Worm (Caenorhabditis elegans) whole organism, L4/young adult: Measurements from ENCODE around the gene cyl-1.

Experiments
- dao-5 ChIP-seq: sonication (generic microtip); optimal IDR thresholded peaks from 2 replicates; lab custom pipeline; 2016; ENCODE audit warnings: missing genotype, missing genetic modification characterization, moderate library complexity, missing compliant biosample characterization
- him-1 ChIP-seq: sonication (generic microtip); optimal IDR thresholded peaks from 2 replicates; lab custom pipeline; 2016; ENCODE audit warnings: missing genotype, missing genetic modification reagents, missing genetic modification characterization, missing compliant biosample characterization

ce11 chrV:12038783-12039182, 45.3 kb upstream of the cyl-1 start:
- TF ChIP-seq dao-5, result no peak
- TF ChIP-seq him-1 (tag; lab: Kevin White, UChicago), result peak; percentile 60
